Worm (Caenorhabditis elegans): ENCODE measurements around the gene pno-1.

DNA sequence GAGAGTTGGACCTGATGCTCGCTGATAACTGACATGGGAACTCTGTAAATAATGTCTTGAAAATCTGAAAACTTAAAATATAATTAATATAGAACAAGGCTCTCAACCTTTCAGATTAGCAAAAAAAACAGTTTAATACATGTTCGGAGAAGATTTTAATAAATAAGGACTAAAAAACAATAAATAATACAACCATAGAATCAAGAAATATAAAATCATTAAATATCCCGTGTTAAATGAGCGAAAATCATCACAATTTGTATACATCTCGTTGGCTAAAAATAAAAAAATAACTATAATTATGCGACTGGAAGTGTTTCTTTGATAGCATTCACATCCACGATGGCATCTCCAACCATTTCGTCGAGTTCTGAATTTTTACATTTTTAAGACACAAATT, 37.9 kb downstream of the pno-1 start, which contains the start of gene Y53C12A.10:
- no peak for TF ChIP-seq him-1 (tag; optimal IDR thresholded peaks at IDR 0.05)
- TF ChIP-seq dao-5 (tag; optimal IDR thresholded peaks at IDR 0.05): no peak
- no peak for TF ChIP-seq W03F9.2 (tag; optimal IDR thresholded peaks at IDR 0.05)
